Worm (Caenorhabditis elegans) whole organism, L4 larva: ENCODE results near the gene srbc-68.

Experiments used
- ZK546.5 ChIP-seq, 2 experiments: sonication (generic microtip); optimal IDR thresholded peaks; 2 replicates each; lab custom pipeline; 2017; ENCODE audit warnings: missing biosample characterization in 2 of 2, missing genetic modification characterization in 2 of 2
- egl-27 ChIP-seq: sonication (generic microtip); optimal IDR thresholded peaks from 3 replicates; lab custom pipeline; 2017; ENCODE audit warnings: missing biosample characterization, missing genetic modification reagents, missing genetic modification characterization
- fkh-10 ChIP-seq: fragments of 150-350 bp; optimal IDR thresholded peaks from 2 replicates; lab custom pipeline; 2014; ENCODE audit warnings: missing biosample characterization, missing genetic modification reagents, missing genetic modification characterization
- hlh-30 ChIP-seq: sonication (generic microtip); optimal IDR thresholded peaks from 2 replicates; lab custom pipeline; 2017; ENCODE audit warnings: antibody characterized with exemption, mild to moderate bottlenecking, missing genetic modification characterization, missing compliant biosample characterization; ENCODE audit not compliant: insufficient read depth
- mes-2 ChIP-seq: sonication (generic microtip); optimal IDR thresholded peaks from 2 replicates; lab custom pipeline; 2016; ENCODE audit warnings: missing genotype, mild to moderate bottlenecking, missing genetic modification characterization, missing compliant biosample characterization; ENCODE audit not compliant: poor library complexity, severe bottlenecking
- nhr-237 ChIP-seq: sonication (generic microtip); optimal IDR thresholded peaks from 2 replicates; lab custom pipeline; 2017; ENCODE audit warnings: missing biosample characterization, missing genetic modification characterization
- nhr-76 ChIP-seq: fragments of 150-350 bp; optimal IDR thresholded peaks from 2 replicates; lab custom pipeline; 2014; ENCODE audit warnings: missing biosample characterization, missing genetic modification characterization

ce11 chrV:3549553-3549952, 3.1 kb upstream of the srbc-68 start, which contains the start of gene sri-21:
- TF ChIP-seq fkh-10 (GFP tag; lab: Kevin White, UChicago) (no peak), nhr-237 (tag; lab: Kevin White, UChicago) (no peak), mes-2 (no peak), nhr-76 (tag; lab: Kevin White, UChicago) (no peak), hlh-30 (tag; lab: Kevin White, UChicago) (no peak), egl-27 (tag; lab: Kevin White, UChicago) (no peak), ZK546.5 (tag; optimal IDR thresholded peaks at IDR 0.05; lab: Kevin White, UChicago) (no peak)
